Worm (Caenorhabditis elegans) whole organism, L1 larva: ENCODE data around the gene gst-7.

Experiments
- C04F5.9 ChIP-seq: sonication (generic microtip); optimal IDR thresholded peaks from 2 replicates; lab custom pipeline; 2016; ENCODE audit warnings: missing genetic modification characterization, missing compliant biosample characterization
- Y116A8C.19 ChIP-seq: sonication (generic microtip); optimal IDR thresholded peaks from 2 replicates; lab custom pipeline; 2016; ENCODE audit warnings: missing compliant biosample characterization, missing genetic modification characterization, borderline replicate concordance
- alr-1 ChIP-seq: fragments of 200-800 bp; sonication (Bioruptor generic); optimal IDR thresholded peaks from 2 replicates; lab custom pipeline; 2018; ENCODE audit warnings: borderline replicate concordance, mild to moderate bottlenecking, missing genetic modification characterization, missing compliant biosample characterization
- blmp-1 ChIP-seq: fragments of 150-350 bp; optimal IDR thresholded peaks from 2 replicates; lab custom pipeline; 2014; ENCODE audit warnings: missing biosample characterization, missing genetic modification characterization
- ceh-63 ChIP-seq: fragments of 200-800 bp; sonication (Bioruptor generic); optimal IDR thresholded peaks from 2 replicates; lab custom pipeline; 2018; ENCODE audit warnings: mild to moderate bottlenecking, missing genetic modification characterization, missing compliant biosample characterization
- ceh-88 ChIP-seq: fragments of 200-800 bp; sonication (Bioruptor generic); IDR thresholded peaks from 2 replicates; pipeline ENCODE4 v1.3.6; 2022; ENCODE audit warnings: missing genetic modification characterization, missing compliant biosample characterization
- ceh-90 ChIP-seq: sonication (generic microtip); optimal IDR thresholded peaks from 2 replicates; lab custom pipeline; 2016; ENCODE audit warnings: missing genetic modification characterization, missing compliant biosample characterization
- ces-1 ChIP-seq: fragments of 150-350 bp; optimal IDR thresholded peaks from 2 replicates; lab custom pipeline; 2014; ENCODE audit warnings: missing biosample characterization, missing genetic modification reagents, missing genetic modification characterization
- dsc-1 ChIP-seq: sonication (generic microtip); optimal IDR thresholded peaks from 2 replicates; lab custom pipeline; 2016; ENCODE audit warnings: mild to moderate bottlenecking, missing genetic modification characterization, missing compliant biosample characterization
- efl-3 ChIP-seq: fragments of 200-800 bp; sonication (Bioruptor generic); optimal IDR thresholded peaks from 2 replicates; lab custom pipeline; 2018; ENCODE audit warnings: mild to moderate bottlenecking, missing genetic modification characterization, missing compliant biosample characterization
- egl-13 ChIP-seq: sonication (generic microtip); optimal IDR thresholded peaks from 2 replicates; lab custom pipeline; 2016; ENCODE audit warnings: missing genotype, missing genetic modification reagents, missing genetic modification characterization, missing compliant biosample characterization
- egl-27 ChIP-seq, 2 experiments: fragments of 150-350 bp in 1 of 2; sonication (generic microtip); optimal IDR thresholded peaks; 3 replicates each; lab custom pipeline; 2017 to 2018; ENCODE audit warnings: missing biosample characterization in 2 of 2, missing genetic modification characterization in 2 of 2, missing genetic modification reagents in 2 of 2
- elt-2 ChIP-seq: sonication (generic microtip); optimal IDR thresholded peaks from 2 replicates; lab custom pipeline; 2016; ENCODE audit warnings: missing genetic modification characterization, mild to moderate bottlenecking, inconsistent platforms, missing compliant biosample characterization, missing genetic modification reagents
- elt-3 ChIP-seq, 6 experiments: fragments of 150-350 bp in 1 of 6; sonication (generic microtip); optimal IDR thresholded peaks; 2 replicates each; lab custom pipeline; 2017 to 2018; ENCODE audit warnings: missing biosample characterization in 6 of 6, missing genetic modification characterization in 6 of 6, inconsistent platforms in 1 of 6
- ets-5 ChIP-seq: fragments of 200-800 bp; sonication (Bioruptor generic); IDR thresholded peaks from 2 replicates; pipeline ENCODE4 v1.3.6; 2022; ENCODE audit warnings: missing genetic modification characterization, missing compliant biosample characterization
- fkh-10 ChIP-seq: sonication (generic microtip); optimal IDR thresholded peaks from 2 replicates; lab custom pipeline; 2017; ENCODE audit warnings: missing biosample characterization, missing genetic modification reagents, missing genetic modification characterization
- fkh-4 ChIP-seq: sonication (generic microtip); optimal IDR thresholded peaks from 2 replicates; lab custom pipeline; 2016; ENCODE audit warnings: missing compliant biosample characterization, missing genetic modification characterization, borderline replicate concordance
- fos-1 ChIP-seq: fragments of 150-350 bp; optimal IDR thresholded peaks from 2 replicates; lab custom pipeline; 2014; ENCODE audit warnings: missing biosample characterization, missing genetic modification characterization
- hlh-17 ChIP-seq: fragments of 200-800 bp; sonication (Bioruptor generic); optimal IDR thresholded peaks from 2 replicates; lab custom pipeline; 2018; ENCODE audit warnings: missing genetic modification characterization, mild to moderate bottlenecking, missing compliant biosample characterization, moderate library complexity, borderline replicate concordance
- hlh-4 ChIP-seq: sonication (generic microtip); optimal IDR thresholded peaks from 2 replicates; lab custom pipeline; 2016; ENCODE audit warnings: mild to moderate bottlenecking, missing genetic modification characterization, missing compliant biosample characterization
- hpl-2 ChIP-seq: fragments of 150-350 bp; optimal IDR thresholded peaks from 2 replicates; lab custom pipeline; 2014; ENCODE audit warnings: missing biosample characterization, missing genetic modification reagents, missing genetic modification characterization
- irx-1 ChIP-seq: sonication (generic microtip); optimal IDR thresholded peaks from 2 replicates; lab custom pipeline; 2016; ENCODE audit warnings: missing genetic modification characterization, missing compliant biosample characterization
- isw-1 ChIP-seq: fragments of 200-800 bp; sonication (Bioruptor generic); IDR thresholded peaks from 2 replicates; pipeline ENCODE4 v1.3.6; 2022; ENCODE audit warnings: missing genetic modification characterization, missing compliant biosample characterization
- lin-15B ChIP-seq: fragments of 150-350 bp; sonication (generic microtip); optimal IDR thresholded peaks from 3 replicates; lab custom pipeline; 2014; ENCODE audit warnings: missing biosample characterization, missing genetic modification characterization
- lin-39 ChIP-seq: fragments of 150-350 bp; optimal IDR thresholded peaks from 2 replicates; lab custom pipeline; 2014; ENCODE audit warnings: missing biosample characterization, missing genetic modification reagents, missing genetic modification characterization
- lir-3 ChIP-seq: sonication (generic microtip); optimal IDR thresholded peaks from 2 replicates; lab custom pipeline; 2016; ENCODE audit warnings: mild to moderate bottlenecking, missing genetic modification characterization, moderate library complexity, missing compliant biosample characterization; ENCODE audit not compliant: poor library complexity
- nhr-11 ChIP-seq: fragments of 150-350 bp; optimal IDR thresholded peaks from 2 replicates; lab custom pipeline; 2014; ENCODE audit warnings: missing biosample characterization, missing genetic modification characterization
- nhr-19 ChIP-seq: fragments of 200-800 bp; sonication (Bioruptor generic); conservative IDR thresholded peaks from 2 replicates; pipeline ENCODE4 v1.3.6; 2022; ENCODE audit warnings: missing genetic modification characterization, missing compliant biosample characterization
- nhr-20 ChIP-seq: sonication (generic microtip); optimal IDR thresholded peaks from 2 replicates; lab custom pipeline; 2016; ENCODE audit warnings: mild to moderate bottlenecking, missing genetic modification characterization, missing compliant biosample characterization
- nhr-76 ChIP-seq: sonication (generic microtip); optimal IDR thresholded peaks from 2 replicates; lab custom pipeline; 2017; ENCODE audit warnings: missing biosample characterization, missing genetic modification characterization
- nhr-85 ChIP-seq: sonication (generic microtip); peaks from one replicate; lab custom pipeline; 2016; ENCODE audit warnings: missing genetic modification characterization, inconsistent platforms, missing compliant biosample characterization
- nhr-90 ChIP-seq: sonication (generic microtip); optimal IDR thresholded peaks from 2 replicates; lab custom pipeline; 2016; ENCODE audit warnings: mild to moderate bottlenecking, missing genetic modification characterization, missing compliant biosample characterization; ENCODE audit not compliant: poor library complexity
- pag-3 ChIP-seq: sonication (generic microtip); optimal IDR thresholded peaks from 2 replicates; lab custom pipeline; 2017; ENCODE audit warnings: missing genetic modification characterization, mild to moderate bottlenecking, missing compliant biosample characterization, antibody characterized with exemption, borderline replicate concordance; ENCODE audit not compliant: insufficient read depth
- rnt-1 ChIP-seq: sonication (generic microtip); optimal IDR thresholded peaks from 2 replicates; lab custom pipeline; 2016; ENCODE audit warnings: mild to moderate bottlenecking, missing genetic modification characterization, moderate library complexity, missing compliant biosample characterization
- sox-4 ChIP-seq: sonication (generic microtip); optimal IDR thresholded peaks from 2 replicates; lab custom pipeline; 2016; ENCODE audit warnings: missing genetic modification characterization, missing compliant biosample characterization
- sup-37 ChIP-seq: fragments of 200-800 bp; sonication (Bioruptor generic); optimal IDR thresholded peaks from 2 replicates; lab custom pipeline; 2018; ENCODE audit warnings: mild to moderate bottlenecking, missing genetic modification characterization, missing compliant biosample characterization
- unc-130 ChIP-seq: fragments of 150-350 bp; optimal IDR thresholded peaks from 2 replicates; lab custom pipeline; 2017; ENCODE audit warnings: missing biosample characterization, missing genetic modification characterization, inconsistent platforms
- unc-86 ChIP-seq: sonication (generic microtip); optimal IDR thresholded peaks from 2 replicates; lab custom pipeline; 2016; ENCODE audit warnings: missing genetic modification characterization, missing compliant biosample characterization
- xbp-1 ChIP-seq: sonication (generic microtip); optimal IDR thresholded peaks from 2 replicates; lab custom pipeline; 2016; ENCODE audit warnings: missing genetic modification characterization, missing compliant biosample characterization
- zag-1 ChIP-seq: fragments of 150-350 bp; optimal IDR thresholded peaks from 2 replicates; lab custom pipeline; 2014; ENCODE audit warnings: missing biosample characterization, missing genetic modification characterization
- zip-4 ChIP-seq: fragments of 200-800 bp; sonication (Bioruptor generic); optimal IDR thresholded peaks from 2 replicates; lab custom pipeline; 2018; ENCODE audit warnings: mild to moderate bottlenecking, missing genetic modification characterization, moderate library complexity, missing compliant biosample characterization
- ztf-11 ChIP-seq, 2 experiments: sonication (generic microtip); optimal IDR thresholded peaks; 2 replicates each; lab custom pipeline; 2016 to 2017; ENCODE audit warnings: missing genetic modification characterization in 2 of 2, missing biosample characterization in 1 of 2, missing compliant biosample characterization in 1 of 2
- ztf-4 ChIP-seq: fragments of 150-350 bp; optimal IDR thresholded peaks from 2 replicates; lab custom pipeline; 2014; ENCODE audit warnings: missing biosample characterization, missing genetic modification characterization

gst-7 gene

ce11 chrII:4904277-4904676, 22.4 kb downstream of the gst-7 start (continued):
- TF ChIP-seq ztf-11 (tag; optimal IDR thresholded peaks at IDR 0.05; lab: Kevin White, UChicago), result no peak
- peak; percentile 23 for TF ChIP-seq elt-2 (tag; lab: Kevin White, UChicago)
- TF ChIP-seq unc-86 (tag; lab: Kevin White, UChicago), result peak; percentile 40
- TF ChIP-seq blmp-1 (tag; lab: Kevin White, UChicago), result peak; percentile 48
- peak; percentile 23 for TF ChIP-seq fkh-10 (GFP tag; lab: Kevin White, UChicago)
- TF ChIP-seq efl-3 (GFP tag; lab: Kevin White, UChicago), result no peak
- no peak for TF ChIP-seq ceh-88 (GFP tag; lab: Robert Waterston, UW)
- TF ChIP-seq fos-1 (tag; lab: Kevin White, UChicago), result peak; percentile 41
- TF ChIP-seq hpl-2 (GFP tag; lab: Kevin White, UChicago), result no peak
- no peak for TF ChIP-seq sup-37 (GFP tag; lab: Kevin White, UChicago)
- no peak for TF ChIP-seq ces-1 (GFP tag; lab: Kevin White, UChicago)
- TF ChIP-seq zip-4, result no peak
- TF ChIP-seq elt-3 (tag; optimal IDR thresholded peaks at IDR 0.05; lab: Kevin White, UChicago), result peak in 1 of 6 experiments; percentile 24
- TF ChIP-seq hlh-4 (tag; lab: Kevin White, UChicago), result no peak
- TF ChIP-seq nhr-90 (tag; lab: Kevin White, UChicago), result no peak
- TF ChIP-seq lin-15B (tag; lab: Kevin White, UChicago), result peak; percentile 34

- TF ChIP-seq irx-1 (tag; lab: Kevin White, UChicago) (no peak), ces-1 (GFP tag; lab: Kevin White, UChicago) (no peak), nhr-76 (tag; lab: Kevin White, UChicago) (no peak), lir-3 (no peak), xbp-1 (tag; lab: Kevin White, UChicago) (no peak), Y116A8C.19 (tag; lab: Kevin White, UChicago) (no peak), egl-27 (tag; optimal IDR thresholded peaks at IDR 0.05; lab: Kevin White, UChicago) (no peak), nhr-19 (no peak), zag-1 (tag; lab: Kevin White, UChicago) (no peak), lin-15B (tag; lab: Kevin White, UChicago) (no peak), unc-130 (tag; lab: Kevin White, UChicago) (no peak), ceh-90 (tag; lab: Kevin White, UChicago) (no peak), nhr-11 (tag; lab: Kevin White, UChicago) (no peak), pag-3 (tag; lab: Kevin White, UChicago) (no peak), blmp-1 (tag; lab: Kevin White, UChicago) (no peak)
These were observed 22.9 kb downstream of the gst-7 start, which contains the start of gene btbd-10 for ce11 chrII:4904778-4905177. Gene btbd-10, plus strand, starts transcription at chrII:4905008.

- TF ChIP-seq nhr-76 (tag; lab: Kevin White, UChicago) (no peak), nhr-11 (tag; lab: Kevin White, UChicago) (no peak), C04F5.9 (no peak), nhr-20 (tag; lab: Kevin White, UChicago) (no peak), ceh-63 (no peak), nhr-85 (tag; lab: Kevin White, UChicago) (no peak), lin-39 (no peak), fos-1 (tag; lab: Kevin White, UChicago) (no peak), nhr-90 (tag; lab: Kevin White, UChicago) (no peak)
These were observed 23.5 kb downstream of the gst-7 start for ce11 chrII:4905331-4905730.

- no peak for TF ChIP-seq nhr-20 (tag; lab: Kevin White, UChicago)
- no peak for TF ChIP-seq nhr-19
- peak; percentile 77 for TF ChIP-seq fkh-4
- no peak for TF ChIP-seq rnt-1 (tag; lab: Kevin White, UChicago)
- no peak for TF ChIP-seq ets-5
- no peak for TF ChIP-seq ceh-63
- TF ChIP-seq ztf-11 (tag; optimal IDR thresholded peaks at IDR 0.05; lab: Kevin White, UChicago), result no peak
- no peak for TF ChIP-seq isw-1 (GFP tag; lab: Robert Waterston, UW)
- no peak for TF ChIP-seq egl-13 (tag; lab: Kevin White, UChicago)
- TF ChIP-seq nhr-76 (tag; lab: Kevin White, UChicago), result no peak
- peak; percentile 92 for TF ChIP-seq dsc-1
- no peak for TF ChIP-seq sox-4 (tag; lab: Kevin White, UChicago)
- TF ChIP-seq ztf-4, result no peak
- TF ChIP-seq hlh-17, result no peak
- TF ChIP-seq zip-4, result no peak
- TF ChIP-seq nhr-90 (tag; lab: Kevin White, UChicago), result no peak
- TF ChIP-seq alr-1 (tag; lab: Kevin White, UChicago), result no peak
These were observed 24.0 kb downstream of the gst-7 start for ce11 chrII:4905883-4906282.
